Worm (Caenorhabditis elegans) whole organism, young adult: ENCODE data around the gene F59A6.4.

Experiments used
- B0035.1 ChIP-seq: sonication (generic microtip); optimal IDR thresholded peaks from 2 replicates; lab custom pipeline; 2016; ENCODE audit warnings: missing genetic modification characterization, mild to moderate bottlenecking, missing compliant biosample characterization, missing genotype, missing genetic modification reagents
- C06A6.2 ChIP-seq: fragments of 200-800 bp; sonication (Bioruptor generic); conservative IDR thresholded peaks from 2 replicates; pipeline ENCODE4 v1.3.6; 2022; ENCODE audit warnings: missing genetic modification characterization, missing compliant biosample characterization
- C17E4.6 ChIP-seq: fragments of 200-800 bp; sonication (Bioruptor generic); IDR thresholded peaks from 2 replicates; pipeline ENCODE4 v1.3.6; 2022; ENCODE audit warnings: missing genetic modification reagents, missing genetic modification characterization, missing compliant biosample characterization
- F10E7.11 ChIP-seq: sonication (generic microtip); optimal IDR thresholded peaks from 2 replicates; lab custom pipeline; 2017; ENCODE audit warnings: mild to moderate bottlenecking, missing genetic modification characterization, moderate library complexity, missing compliant biosample characterization
- F23B12.7 ChIP-seq: sonication (generic microtip); optimal IDR thresholded peaks from 2 replicates; lab custom pipeline; 2017; ENCODE audit warnings: missing genetic modification characterization, mild to moderate bottlenecking, missing compliant biosample characterization, antibody characterized with exemption, moderate library complexity; ENCODE audit not compliant: insufficient read depth
- F57C9.4 ChIP-seq: sonication (generic microtip); optimal IDR thresholded peaks from 2 replicates; lab custom pipeline; 2017; ENCODE audit warnings: mild to moderate bottlenecking, missing genetic modification characterization, missing compliant biosample characterization
- K11D2.4 ChIP-seq: fragments of 200-800 bp; sonication (Bioruptor generic); IDR thresholded peaks from 2 replicates; pipeline ENCODE4 v1.3.6; 2022; ENCODE audit warnings: missing genetic modification reagents, missing genetic modification characterization, missing compliant biosample characterization
- T07F8.4 ChIP-seq: sonication (generic microtip); optimal IDR thresholded peaks from 2 replicates; lab custom pipeline; 2016; ENCODE audit warnings: mild to moderate bottlenecking, missing genetic modification characterization, moderate library complexity, missing compliant biosample characterization
- T26A5.8 ChIP-seq: sonication (generic microtip); optimal IDR thresholded peaks from 2 replicates; lab custom pipeline; 2016; ENCODE audit warnings: missing genetic modification characterization, missing compliant biosample characterization
- Y53F4B.3 ChIP-seq: fragments of 200-800 bp; sonication (Bioruptor generic); IDR thresholded peaks from 2 replicates; pipeline ENCODE4 v1.3.6; 2022; ENCODE audit warnings: missing genetic modification reagents, missing genetic modification characterization, missing compliant biosample characterization
- Y67H2A.10 ChIP-seq: fragments of 200-800 bp; sonication (Bioruptor generic); conservative IDR thresholded peaks from 2 replicates; pipeline ENCODE4 v1.3.6; 2022; ENCODE audit warnings: missing genetic modification reagents, missing genetic modification characterization, missing compliant biosample characterization
- Y79H2A.3 ChIP-seq: fragments of 200-800 bp; sonication (Bioruptor generic); conservative IDR thresholded peaks from 2 replicates; pipeline ENCODE4 v1.3.6; 2022; ENCODE audit warnings: missing genetic modification reagents, missing genetic modification characterization, missing compliant biosample characterization
- athp-1 ChIP-seq: sonication (generic microtip); optimal IDR thresholded peaks from 2 replicates; lab custom pipeline; 2017; ENCODE audit warnings: mild to moderate bottlenecking, missing genetic modification characterization, missing compliant biosample characterization
- attf-6 ChIP-seq: fragments of 200-800 bp; sonication (Bioruptor generic); IDR thresholded peaks from 2 replicates; pipeline ENCODE4 v1.3.6; 2022; ENCODE audit warnings: missing genetic modification reagents, missing genetic modification characterization, missing compliant biosample characterization
- ccch-3 ChIP-seq: fragments of 200-800 bp; sonication (Bioruptor generic); optimal IDR thresholded peaks from 2 replicates; lab custom pipeline; 2018; ENCODE audit warnings: mild to moderate bottlenecking, missing genetic modification characterization, missing compliant biosample characterization
- cebp-1 ChIP-seq, 2 experiments: fragments of 200-800 bp in 1 of 2; sonication (Bioruptor generic) in 1 of 2; sonication (generic microtip) in 1 of 2; IDR thresholded peaks in 1 of 2; optimal IDR thresholded peaks in 1 of 2; 2 replicates each; pipeline versions ENCODE4 v1.3.6 to Lab custom; 2017 to 2022; ENCODE audit warnings: missing compliant biosample characterization in 2 of 2, missing genetic modification characterization in 2 of 2, mild to moderate bottlenecking in 1 of 2, missing genetic modification reagents in 1 of 2, moderate library complexity in 1 of 2
- ceh-27 ChIP-seq: fragments of 200-800 bp; sonication (Bioruptor generic); optimal IDR thresholded peaks from 2 replicates; lab custom pipeline; 2018; ENCODE audit warnings: mild to moderate bottlenecking, missing genetic modification characterization, moderate library complexity, missing compliant biosample characterization
- ceh-58 ChIP-seq: fragments of 200-800 bp; sonication (Bioruptor generic); IDR thresholded peaks from 2 replicates; pipeline ENCODE4 v1.3.6; 2022; ENCODE audit warnings: missing genetic modification characterization, missing compliant biosample characterization
- chd-7 ChIP-seq: sonication (generic microtip); optimal IDR thresholded peaks from 2 replicates; lab custom pipeline; 2016; ENCODE audit warnings: mild to moderate bottlenecking, missing genetic modification characterization, moderate library complexity, missing compliant biosample characterization
- die-1 ChIP-seq: sonication (generic microtip); optimal IDR thresholded peaks from 2 replicates; lab custom pipeline; 2016; ENCODE audit warnings: missing genotype, mild to moderate bottlenecking, missing genetic modification characterization, missing compliant biosample characterization
- dox-1 ChIP-seq: fragments of 200-800 bp; sonication (Bioruptor generic); IDR thresholded peaks from 2 replicates; pipeline ENCODE4 v1.3.6; 2022; ENCODE audit warnings: missing genetic modification reagents, missing genetic modification characterization, missing compliant biosample characterization
- dpl-1 ChIP-seq: fragments of 150-350 bp; optimal IDR thresholded peaks from 2 replicates; lab custom pipeline; 2014; ENCODE audit warnings: missing biosample characterization, missing genetic modification reagents, missing genetic modification characterization
- efl-1 ChIP-seq: fragments of 150-350 bp; optimal IDR thresholded peaks from 2 replicates; lab custom pipeline; 2014; ENCODE audit warnings: missing biosample characterization, missing genetic modification reagents, missing genetic modification characterization
- egl-18 ChIP-seq: fragments of 200-800 bp; sonication (Bioruptor generic); IDR thresholded peaks from 2 replicates; pipeline ENCODE4 v1.3.6; 2022; ENCODE audit warnings: missing genetic modification reagents, missing genetic modification characterization, missing compliant biosample characterization
- egl-44 ChIP-seq: fragments of 200-800 bp; sonication (Bioruptor generic); IDR thresholded peaks from 2 replicates; pipeline ENCODE4 v1.3.6; 2022; ENCODE audit warnings: missing genetic modification reagents, missing genetic modification characterization, missing compliant biosample characterization
- hlh-12 ChIP-seq: sonication (generic microtip); optimal IDR thresholded peaks from 2 replicates; lab custom pipeline; 2016; ENCODE audit warnings: missing genetic modification characterization, missing compliant biosample characterization
- hmg-1.2 ChIP-seq: fragments of 200-800 bp; sonication (Bioruptor generic); IDR thresholded peaks from 2 replicates; pipeline ENCODE4 v1.3.6; 2022; ENCODE audit warnings: missing genetic modification reagents, missing genetic modification characterization, missing compliant biosample characterization
- let-607 ChIP-seq, 2 experiments: fragments of 200-800 bp in 1 of 2; sonication (Bioruptor generic) in 1 of 2; sonication (generic microtip) in 1 of 2; optimal IDR thresholded peaks; 2 replicates each; lab custom pipeline; 2016 to 2018; ENCODE audit warnings: mild to moderate bottlenecking in 2 of 2, missing compliant biosample characterization in 2 of 2, missing genetic modification characterization in 2 of 2, moderate library complexity in 2 of 2, missing genotype in 1 of 2
- lin-40 ChIP-seq: sonication (generic microtip); optimal IDR thresholded peaks from 2 replicates; lab custom pipeline; 2016; ENCODE audit warnings: missing genetic modification characterization, mild to moderate bottlenecking, missing compliant biosample characterization, missing genotype, missing genetic modification reagents
- lsl-1 ChIP-seq: fragments of 200-800 bp; sonication (Bioruptor generic); optimal IDR thresholded peaks from 2 replicates; lab custom pipeline; 2018; ENCODE audit warnings: mild to moderate bottlenecking, missing genetic modification characterization, moderate library complexity, missing compliant biosample characterization
- madf-3 ChIP-seq: fragments of 200-800 bp; sonication (Bioruptor generic); IDR thresholded peaks from 2 replicates; pipeline ENCODE4 v1.3.6; 2022; ENCODE audit warnings: missing genetic modification reagents, missing genetic modification characterization, missing compliant biosample characterization
- madf-6 ChIP-seq: fragments of 200-800 bp; sonication (Bioruptor generic); IDR thresholded peaks from 2 replicates; pipeline ENCODE4 v1.3.6; 2022; ENCODE audit warnings: missing genetic modification reagents, missing genetic modification characterization, missing compliant biosample characterization
- mxl-1 ChIP-seq: sonication (generic microtip); optimal IDR thresholded peaks from 2 replicates; lab custom pipeline; 2016; ENCODE audit warnings: missing genetic modification characterization, missing compliant biosample characterization
- nfya-1 ChIP-seq: sonication (generic microtip); optimal IDR thresholded peaks from 2 replicates; lab custom pipeline; 2017; ENCODE audit warnings: antibody characterized with exemption, missing compliant biosample characterization, missing genetic modification characterization, borderline replicate concordance; ENCODE audit not compliant: insufficient read depth
- nhr-120 ChIP-seq: fragments of 200-800 bp; sonication (Bioruptor generic); IDR thresholded peaks from 2 replicates; pipeline ENCODE4 v1.3.6; 2022; ENCODE audit warnings: missing genetic modification characterization, missing compliant biosample characterization
- rec-8 ChIP-seq, 2 experiments: sonication (generic microtip); optimal IDR thresholded peaks; 2 replicates each; lab custom pipeline; 2016; ENCODE audit warnings: mild to moderate bottlenecking in 2 of 2, missing genetic modification characterization in 2 of 2, missing genetic modification reagents in 2 of 2, missing genotype in 2 of 2, missing biosample characterization in 1 of 2, missing compliant biosample characterization in 1 of 2, moderate library complexity in 1 of 2
- sdz-38 ChIP-seq: sonication (generic microtip); optimal IDR thresholded peaks from 2 replicates; lab custom pipeline; 2016; ENCODE audit warnings: missing genotype, missing genetic modification characterization, missing compliant biosample characterization
- snpc-1.3 ChIP-seq: sonication (generic microtip); optimal IDR thresholded peaks from 2 replicates; lab custom pipeline; 2017; ENCODE audit warnings: missing genetic modification characterization, mild to moderate bottlenecking, missing compliant biosample characterization, antibody characterized with exemption, moderate library complexity, missing genotype, missing genetic modification reagents; ENCODE audit not compliant: insufficient read depth
- somi-1 ChIP-seq: fragments of 200-800 bp; sonication (Bioruptor generic); optimal IDR thresholded peaks from 2 replicates; lab custom pipeline; 2018; ENCODE audit warnings: mild to moderate bottlenecking, missing genetic modification characterization, missing compliant biosample characterization
- sptf-2 ChIP-seq: fragments of 200-800 bp; sonication (Bioruptor generic); optimal IDR thresholded peaks from 2 replicates; lab custom pipeline; 2018; ENCODE audit warnings: mild to moderate bottlenecking, missing genetic modification characterization, missing compliant biosample characterization
- unc-130 ChIP-seq: sonication (generic microtip); optimal IDR thresholded peaks from 2 replicates; lab custom pipeline; 2016; ENCODE audit warnings: missing genetic modification reagents, missing genetic modification characterization, missing compliant biosample characterization
- unc-62 ChIP-seq: fragments of 150-350 bp; optimal IDR thresholded peaks from 2 replicates; lab custom pipeline; 2014; ENCODE audit warnings: missing biosample characterization, missing genetic modification reagents, missing genetic modification characterization
- ztf-18 ChIP-seq: sonication (generic microtip); optimal IDR thresholded peaks from 2 replicates; lab custom pipeline; 2016; ENCODE audit warnings: missing genotype, mild to moderate bottlenecking, missing genetic modification characterization, missing compliant biosample characterization
- ztf-25 ChIP-seq: fragments of 200-800 bp; sonication (Bioruptor generic); IDR thresholded peaks from 2 replicates; pipeline ENCODE4 v1.3.6; 2022; ENCODE audit warnings: missing genetic modification reagents, missing genetic modification characterization, missing compliant biosample characterization

F59A6.4 gene

DNA sequence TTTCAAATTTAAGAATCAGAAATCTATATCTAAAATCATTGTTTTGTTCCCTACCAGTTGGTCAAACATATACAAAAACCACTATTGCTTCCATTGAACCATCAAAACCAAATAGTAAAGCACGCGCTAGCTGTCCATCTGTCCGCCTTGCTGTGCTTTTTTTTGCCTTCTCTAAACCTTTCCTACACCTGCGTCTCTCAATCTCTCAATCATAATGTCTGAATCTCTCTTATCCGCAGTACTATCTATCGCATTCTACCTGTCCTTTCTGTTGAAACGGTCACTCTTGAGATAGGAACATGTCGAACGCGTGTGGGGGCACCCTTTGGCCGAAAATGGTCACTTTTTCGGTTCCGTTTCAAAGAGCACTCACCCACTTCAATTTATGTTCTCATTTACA is 42.4 kb downstream of the F59A6.4 start:
- TF ChIP-seq T07F8.4 (tag; lab: Kevin White, UChicago) (no peak), Y53F4B.3 (GFP tag; lab: Robert Waterston, UW) (no peak), dpl-1 (GFP tag; lab: Kevin White, UChicago) (no peak), hmg-1.2 (GFP tag; lab: Robert Waterston, UW) (peak; percentile 70; the same call in 1 of the 2 replicates), cebp-1 (GFP tag; IDR thresholded peaks at IDR 0.05; lab: Robert Waterston, UW) (no peak), cebp-1 (tag; optimal IDR thresholded peaks at IDR 0.05; lab: Kevin White, UChicago) (peak; percentile 19), hlh-12 (tag; lab: Kevin White, UChicago) (no peak), nfya-1 (tag; lab: Kevin White, UChicago) (no peak), chd-7 (tag; lab: Kevin White, UChicago) (no peak), C06A6.2 (GFP tag; lab: Robert Waterston, UW) (no peak), B0035.1 (tag; lab: Kevin White, UChicago) (no peak), nhr-120 (GFP tag; lab: Robert Waterston, UW) (no peak), athp-1 (no peak), egl-44 (GFP tag; lab: Robert Waterston, UW) (no peak)

DNA sequence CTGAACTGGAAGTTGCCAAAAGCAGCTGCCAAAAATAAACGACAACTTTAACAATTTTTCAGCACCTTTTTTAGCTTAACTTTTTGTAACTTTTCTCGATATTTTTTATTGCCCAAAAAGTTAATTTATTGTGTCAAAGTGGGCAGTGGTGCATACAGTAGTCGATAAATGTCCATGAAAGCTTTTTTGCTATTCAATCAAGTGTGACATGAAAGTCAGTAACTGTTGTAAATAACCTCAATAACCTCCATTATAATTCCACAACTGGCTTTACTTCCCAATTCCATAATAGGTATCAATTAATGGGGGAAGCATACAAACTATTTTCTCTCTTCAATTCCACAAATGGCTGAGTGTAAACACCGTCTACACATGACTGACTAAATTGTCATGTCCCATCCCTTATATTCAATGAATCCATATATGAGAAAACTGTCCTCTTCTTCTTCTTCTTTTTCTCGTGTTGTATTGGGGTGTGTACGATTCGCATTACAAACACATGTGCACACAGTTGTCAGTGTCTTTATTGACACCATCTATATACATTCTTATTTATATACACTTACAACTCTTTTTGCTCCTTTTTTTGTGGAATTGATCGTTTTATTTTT is 43.4 kb downstream of the F59A6.4 start:
- TF ChIP-seq C17E4.6 (no peak), K11D2.4 (GFP tag; lab: Robert Waterston, UW) (no peak), ztf-25 (no peak), attf-6 (GFP tag; lab: Robert Waterston, UW) (no peak), somi-1 (no peak), dox-1 (GFP tag; lab: Robert Waterston, UW) (no peak), let-607 (tag; optimal IDR thresholded peaks at IDR 0.05; lab: Kevin White, UChicago) (no peak), B0035.1 (tag; lab: Kevin White, UChicago) (no peak)
- TF ChIP-seq, all 124 proteins: peak for 0

DNA sequence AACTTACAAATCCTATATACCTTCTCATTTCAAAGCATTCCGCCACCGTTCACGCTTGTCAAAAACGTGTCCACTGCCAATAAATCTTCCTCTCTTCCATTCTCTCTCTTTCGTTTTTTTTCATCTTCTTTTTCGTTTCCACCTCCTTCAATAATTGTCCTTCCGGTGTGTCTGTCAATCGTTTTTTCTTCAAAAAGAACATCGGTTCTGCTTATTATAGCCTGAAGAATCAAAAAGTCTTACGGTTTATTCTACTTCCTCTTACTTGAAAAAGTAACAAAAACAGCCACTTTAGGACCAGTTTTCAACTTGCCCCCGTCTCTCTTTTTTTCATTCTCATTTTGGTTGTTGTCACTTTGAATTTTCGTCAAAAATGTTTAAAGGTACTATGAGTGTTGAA is 44.4 kb downstream of the F59A6.4 start:
- TF ChIP-seq T26A5.8 (tag; lab: Kevin White, UChicago) = no peak
- TF ChIP-seq snpc-1.3 = no peak
- no peak for TF ChIP-seq mxl-1 (tag; lab: Kevin White, UChicago)
- no peak for TF ChIP-seq efl-1 (GFP tag; lab: Kevin White, UChicago)
- TF ChIP-seq F10E7.11 = no peak
- TF ChIP-seq F57C9.4 (tag; lab: Kevin White, UChicago) = no peak
- TF ChIP-seq unc-130 (GFP tag; lab: Kevin White, UChicago) = no peak
- TF ChIP-seq somi-1 = no peak
- no peak for TF ChIP-seq Y79H2A.3 (GFP tag; lab: Robert Waterston, UW)
- no peak for TF ChIP-seq rec-8 (tag; optimal IDR thresholded peaks at IDR 0.05; lab: Kevin White, UChicago)
- TF ChIP-seq die-1 (tag; lab: Kevin White, UChicago) = no peak
- no peak for TF ChIP-seq sptf-2 (GFP tag; lab: Kevin White, UChicago)
- no peak for TF ChIP-seq sdz-38 (tag; lab: Kevin White, UChicago)
- TF ChIP-seq ceh-58 (GFP tag; lab: Robert Waterston, UW) = no peak
- no peak for TF ChIP-seq Y67H2A.10 (GFP tag; lab: Robert Waterston, UW)
- no peak for TF ChIP-seq B0035.1 (tag; lab: Kevin White, UChicago)
- no peak for TF ChIP-seq lsl-1
- no peak for TF ChIP-seq ccch-3 (GFP tag; lab: Kevin White, UChicago)
- no peak for TF ChIP-seq ztf-18 (tag; lab: Kevin White, UChicago)
- TF ChIP-seq madf-3 = no peak
- no peak for TF ChIP-seq madf-6 (GFP tag; lab: Robert Waterston, UW)
- TF ChIP-seq egl-18 (GFP tag; lab: Robert Waterston, UW) = no peak
- TF ChIP-seq ceh-27 = peak; percentile 47
- TF ChIP-seq lin-40 (tag; lab: Kevin White, UChicago) = peak; percentile 45
- no peak for TF ChIP-seq F23B12.7 (tag; lab: Kevin White, UChicago)
- peak; percentile 37 for TF ChIP-seq unc-62 (GFP tag; lab: Kevin White, UChicago)
